Worm (Caenorhabditis elegans) whole organism, L2 larva: Measurements from ENCODE around the gene ndx-3.

Experiments
- blmp-1 ChIP-seq: sonication (generic microtip); optimal IDR thresholded peaks from 2 replicates; lab custom pipeline; 2017; ENCODE audit warnings: missing genetic modification characterization, mild to moderate bottlenecking, missing compliant biosample characterization, antibody characterized with exemption, moderate library complexity; ENCODE audit not compliant: insufficient read depth
- ceh-82 ChIP-seq: fragments of 150-350 bp; optimal IDR thresholded peaks from 2 replicates; lab custom pipeline; 2014; ENCODE audit warnings: missing biosample characterization, missing genetic modification characterization
- dmd-4 ChIP-seq: sonication (generic microtip); optimal IDR thresholded peaks from 2 replicates; lab custom pipeline; 2017; ENCODE audit warnings: missing biosample characterization, missing genetic modification characterization
- elt-3 ChIP-seq: sonication (generic microtip); optimal IDR thresholded peaks from 2 replicates; lab custom pipeline; 2017; ENCODE audit warnings: missing biosample characterization, missing genetic modification characterization
- lin-39 ChIP-seq: fragments of 150-350 bp; optimal IDR thresholded peaks from 2 replicates; lab custom pipeline; 2014; ENCODE audit warnings: missing biosample characterization, missing genetic modification reagents, missing genetic modification characterization
- nhr-6 ChIP-seq: fragments of 150-350 bp; optimal IDR thresholded peaks from 2 replicates; lab custom pipeline; 2014; ENCODE audit warnings: missing biosample characterization, missing genetic modification characterization
- snpc-4 ChIP-seq: fragments of 150-350 bp; optimal IDR thresholded peaks from 2 replicates; lab custom pipeline; 2014; ENCODE audit warnings: missing biosample characterization, missing genetic modification characterization

- TF ChIP-seq ceh-82 (tag; lab: Kevin White, UChicago) (no peak), lin-39 (no peak), blmp-1 (tag; lab: Kevin White, UChicago) (no peak), dmd-4 (tag; lab: Kevin White, UChicago) (no peak), snpc-4 (no peak), elt-3 (tag; lab: Kevin White, UChicago) (no peak), nhr-6 (tag; lab: Kevin White, UChicago) (no peak)
Observed at ce11 chrII:4941541-4942206, 11.7 kb upstream of the ndx-3 start, which contains the start of gene ZK546.19.
